Fruit fly (Drosophila melanogaster) whole organism, wandering third instar larva: ENCODE results near the gene Fife.

Experiments used
- fru ChIP-seq: fragments of 200-800 bp; sonication (Bioruptor generic); optimal IDR thresholded peaks from 3 replicates; lab custom pipeline; 2016; ENCODE audit warnings: missing biosample characterization, mild to moderate bottlenecking, missing genetic modification characterization
- h ChIP-seq: fragments of 200-800 bp; sonication (Bioruptor generic); optimal IDR thresholded peaks from 3 replicates; lab custom pipeline; 2016; ENCODE audit warnings: missing biosample characterization, mild to moderate bottlenecking, missing genetic modification characterization

- TF ChIP-seq fru (GFP tag; lab: Kevin White, UChicago) = no peak
- no peak for TF ChIP-seq h
Observed at dm6 chr3L:2643324-2643723, 68.2 kb downstream of the Fife start, which contains the start of gene CG14949.
